Worm (Caenorhabditis elegans): ENCODE results near the gene lgc-6.

ce11 chrIV:8378280-8378679, 38.5 kb downstream of the lgc-6 start:
- TF ChIP-seq snpc-4 (tag; optimal IDR thresholded peaks at IDR 0.05): no peak
- TF ChIP-seq jun-1 (tag; optimal IDR thresholded peaks at IDR 0.05): no peak
- TF ChIP-seq nhr-237 (tag; optimal IDR thresholded peaks at IDR 0.05): no peak
- no peak for TF ChIP-seq pha-4 (tag; optimal IDR thresholded peaks at IDR 0.05)
